Fruit fly (Drosophila melanogaster) ovary, adult (tissue): ENCODE measurements around the gene Sec16.

Source experiments
- CG17801 ChIP-seq: fragments of 200-800 bp; optimal IDR thresholded peaks from 2 replicates; lab custom pipeline; 2019; ENCODE audit warnings: missing biosample characterization, mild to moderate bottlenecking, missing genetic modification characterization, moderate library complexity; ENCODE audit not compliant: partially characterized antibody

Gene Sec16

dm6 chrX:12658400-12658998, 62.7 kb downstream of the Sec16 start:
- peak; percentile 38 for TF ChIP-seq CG17801

dm6 chrX:12658999-12659560, 63.2 kb downstream of the Sec16 start, which contains the start of gene Tis11:
TSS of gene Tis11 (plus strand) at chrX:12659415.
- TF ChIP-seq CG17801: peak; percentile 40
